Fruit fly (Drosophila melanogaster) whole organism, embryonic: ENCODE results near the gene HP1c.

ENCODE experiments used
- Awh ChIP-seq: fragments of 200-800 bp; sonication (Bioruptor generic); IDR thresholded peaks from 2 replicates; pipeline ENCODE4, ENCODE4 v1.3.6; 2022; ENCODE audit warnings: missing biosample characterization, missing genetic modification characterization
- Bgb ChIP-seq: fragments of 200-800 bp; sonication (Bioruptor generic); IDR thresholded peaks from 2 replicates; pipeline ENCODE4 v1.3.6; 2022; ENCODE audit warnings: missing biosample characterization, missing genetic modification characterization; ENCODE audit not compliant: partially characterized antibody
- C15 ChIP-seq: fragments of 200-800 bp; sonication (Bioruptor generic); IDR thresholded peaks from 3 replicates; pipeline ENCODE4 v1.3.6; 2022; ENCODE audit warnings: missing biosample characterization, missing genetic modification characterization
- CG11695 ChIP-seq: fragments of 200-800 bp; sonication (Bioruptor generic); IDR thresholded peaks from 3 replicates; pipeline ENCODE4 v1.3.6; 2022; ENCODE audit warnings: missing biosample characterization, missing genetic modification characterization
- CG13424 ChIP-seq: fragments of 200-800 bp; sonication (Bioruptor generic); optimal IDR thresholded peaks from 2 replicates; lab custom pipeline; 2019; ENCODE audit warnings: missing biosample characterization, mild to moderate bottlenecking, missing genetic modification characterization, moderate library complexity
- CG14014 ChIP-seq: fragments of 200-800 bp; sonication (Bioruptor generic); IDR thresholded peaks from 2 replicates; pipeline ENCODE4 v1.3.6; 2022; ENCODE audit warnings: missing biosample characterization, missing genetic modification characterization
- CG15073 ChIP-seq: fragments of 200-800 bp; sonication (Bioruptor generic); optimal IDR thresholded peaks from 2 replicates; lab custom pipeline; 2016; ENCODE audit warnings: missing biosample characterization, missing genetic modification characterization
- CG15269 ChIP-seq: fragments of 200-800 bp; sonication (Bioruptor generic); optimal IDR thresholded peaks from 2 replicates; lab custom pipeline; 2018; ENCODE audit warnings: missing biosample characterization, mild to moderate bottlenecking, missing genetic modification characterization, moderate library complexity
- CG16813 ChIP-seq: fragments of 200-800 bp; sonication (Bioruptor generic); IDR thresholded peaks from 3 replicates; pipeline ENCODE4 v1.3.6; 2022; ENCODE audit warnings: missing biosample characterization, missing genetic modification characterization; ENCODE audit not compliant: partially characterized antibody
- CG17385 ChIP-seq: fragments of 200-800 bp; sonication (Bioruptor generic); optimal IDR thresholded peaks from 3 replicates; lab custom pipeline; 2018; ENCODE audit warnings: missing biosample characterization, mild to moderate bottlenecking, missing genetic modification characterization
- CG17612 ChIP-seq: fragments of 200-800 bp; sonication (Bioruptor generic); IDR thresholded peaks from 2 replicates; pipeline ENCODE4 v1.3.6; 2022; ENCODE audit warnings: missing biosample characterization, missing genetic modification characterization
- CG30403 ChIP-seq: fragments of 200-800 bp; sonication (Bioruptor generic); optimal IDR thresholded peaks from 3 replicates; lab custom pipeline; 2016; ENCODE audit warnings: missing biosample characterization, missing genetic modification characterization
- CG33557 ChIP-seq: fragments of 200-800 bp; sonication (Bioruptor generic); optimal IDR thresholded peaks from 2 replicates; lab custom pipeline; 2019; ENCODE audit warnings: missing biosample characterization, mild to moderate bottlenecking, missing genetic modification characterization, moderate library complexity
- CG34224 ChIP-seq: fragments of 200-800 bp; sonication (Bioruptor generic); IDR thresholded peaks from 3 replicates; pipeline ENCODE4 v1.3.6; 2022; ENCODE audit warnings: missing biosample characterization, missing genetic modification characterization; ENCODE audit not compliant: partially characterized antibody
- CG3995 ChIP-seq: fragments of 200-800 bp; sonication (Bioruptor generic); optimal IDR thresholded peaks from 3 replicates; lab custom pipeline; 2016; ENCODE audit warnings: missing biosample characterization, missing genetic modification characterization
- CG42726 ChIP-seq: fragments of 200-800 bp; sonication (Bioruptor generic); IDR thresholded peaks from 2 replicates; pipeline ENCODE4 v1.3.6; 2022; ENCODE audit warnings: missing biosample characterization, missing genetic modification characterization; ENCODE audit not compliant: partially characterized antibody
- CG6175 ChIP-seq: fragments of 200-800 bp; sonication (Bioruptor generic); IDR thresholded peaks from 3 replicates; pipeline ENCODE4 v1.3.6; 2022; ENCODE audit warnings: missing biosample characterization, missing genetic modification characterization
- CG6813 ChIP-seq: fragments of 200-800 bp; sonication (Bioruptor generic); optimal IDR thresholded peaks from 2 replicates; lab custom pipeline; 2017; ENCODE audit warnings: missing biosample characterization, missing genetic modification characterization, mild to moderate bottlenecking, moderate library complexity, missing genetic modification reagents
- CrebB ChIP-seq: fragments of 200-800 bp; sonication (Bioruptor generic); optimal IDR thresholded peaks from 3 replicates; lab custom pipeline; 2018; ENCODE audit warnings: missing biosample characterization, mild to moderate bottlenecking, missing genetic modification characterization
- Dad ChIP-seq: fragments of 200-800 bp; sonication (Bioruptor generic); optimal IDR thresholded peaks from 3 replicates; lab custom pipeline; 2016; ENCODE audit warnings: missing biosample characterization, missing genetic modification characterization
- Dref ChIP-seq: fragments of 200-800 bp; sonication (Bioruptor generic); IDR thresholded peaks from 2 replicates; pipeline ENCODE4 v1.3.6; 2022; ENCODE audit warnings: missing biosample characterization, missing genetic modification characterization
- E2f2 ChIP-seq: fragments of 200-800 bp; sonication (Bioruptor generic); IDR thresholded peaks from 2 replicates; pipeline ENCODE4 v1.3.6; 2022; ENCODE audit warnings: missing biosample characterization, missing genetic modification characterization
- Ets65A ChIP-seq: fragments of 200-800 bp; sonication (Bioruptor generic); peaks from one replicate; lab custom pipeline; 2016; ENCODE audit warnings: missing biosample characterization, missing genetic modification characterization
- Ets97D ChIP-seq: fragments of 200-800 bp; sonication (Bioruptor generic); optimal IDR thresholded peaks from 3 replicates; lab custom pipeline; 2016; ENCODE audit warnings: missing biosample characterization, missing genetic modification characterization
- Hmr ChIP-seq: fragments of 200-800 bp; sonication (Bioruptor generic); optimal IDR thresholded peaks from 3 replicates; lab custom pipeline; 2017; ENCODE audit warnings: mild to moderate bottlenecking, missing biosample characterization, missing genetic modification reagents, missing genetic modification characterization
- Optix ChIP-seq: fragments of 200-800 bp; sonication (Bioruptor generic); IDR thresholded peaks from 3 replicates; pipeline ENCODE4 v1.3.6; 2022; ENCODE audit warnings: missing biosample characterization, missing genetic modification characterization
- Pdp1 ChIP-seq, 2 experiments: fragments of 200-800 bp; sonication (Bioruptor generic); optimal IDR thresholded peaks; 3 replicates each; lab custom pipeline; 2016; ENCODE audit warnings: missing biosample characterization in 2 of 2, missing genetic modification characterization in 2 of 2, mild to moderate bottlenecking in 1 of 2, moderate library complexity in 1 of 2
- Rx ChIP-seq: fragments of 200-800 bp; sonication (Bioruptor generic); IDR thresholded peaks from 2 replicates; pipeline ENCODE4 v1.3.6; 2022; ENCODE audit warnings: missing biosample characterization, missing genetic modification characterization
- Sox100B ChIP-seq: fragments of 200-800 bp; sonication (Bioruptor generic); optimal IDR thresholded peaks from 3 replicates; lab custom pipeline; 2018; ENCODE audit warnings: missing biosample characterization, mild to moderate bottlenecking, missing genetic modification characterization
- Ssrp ChIP-seq: fragments of 200-800 bp; sonication (Bioruptor generic); optimal IDR thresholded peaks from 2 replicates; lab custom pipeline; 2018; ENCODE audit warnings: missing biosample characterization, mild to moderate bottlenecking, missing genetic modification characterization, moderate library complexity
- YL-1 ChIP-seq: fragments of 200-800 bp; sonication (Bioruptor generic); optimal IDR thresholded peaks from 3 replicates; lab custom pipeline; 2017; ENCODE audit warnings: missing biosample characterization, mild to moderate bottlenecking, missing genetic modification characterization
- amos ChIP-seq: fragments of 200-800 bp; sonication (Bioruptor generic); IDR thresholded peaks from 2 replicates; pipeline ENCODE4 v1.3.6; 2022; ENCODE audit warnings: missing biosample characterization, missing genetic modification characterization; ENCODE audit not compliant: partially characterized antibody
- btn ChIP-seq: fragments of 200-800 bp; sonication (Bioruptor generic); optimal IDR thresholded peaks from 2 replicates; lab custom pipeline; 2016; ENCODE audit warnings: missing biosample characterization, missing genetic modification characterization
- ci ChIP-seq: fragments of 200-800 bp; sonication (Bioruptor generic); IDR thresholded peaks from 3 replicates; pipeline ENCODE4 v1.3.6; 2022; ENCODE audit warnings: missing biosample characterization, missing genetic modification characterization
- da ChIP-seq: fragments of 200-800 bp; sonication (Bioruptor generic); optimal IDR thresholded peaks from 2 replicates; lab custom pipeline; 2016; ENCODE audit warnings: missing biosample characterization, missing genetic modification characterization
- disco-r ChIP-seq: fragments of 200-800 bp; sonication (Bioruptor generic); optimal IDR thresholded peaks from 2 replicates; lab custom pipeline; 2016; ENCODE audit warnings: missing biosample characterization, missing genetic modification characterization
- gfzf ChIP-seq: fragments of 200-800 bp; sonication (Bioruptor generic); optimal IDR thresholded peaks from 2 replicates; lab custom pipeline; 2016; ENCODE audit warnings: missing biosample characterization, mild to moderate bottlenecking, missing genetic modification characterization, moderate library complexity
- jigr1 ChIP-seq: fragments of 200-800 bp; sonication (Bioruptor generic); IDR thresholded peaks from 3 replicates; pipeline ENCODE4 v1.3.6; 2022; ENCODE audit warnings: missing biosample characterization, missing genetic modification characterization
- kah ChIP-seq: fragments of 200-800 bp; sonication (Bioruptor generic); optimal IDR thresholded peaks from 2 replicates; lab custom pipeline; 2018; ENCODE audit warnings: missing biosample characterization, mild to moderate bottlenecking, missing genetic modification characterization
- kay ChIP-seq: fragments of 200-800 bp; sonication (Bioruptor generic); optimal IDR thresholded peaks from 2 replicates; lab custom pipeline; 2016; ENCODE audit warnings: missing biosample characterization, missing genetic modification characterization
- knrl ChIP-seq: fragments of 200-800 bp; sonication (Bioruptor generic); IDR thresholded peaks from 3 replicates; pipeline ENCODE4 v1.3.6; 2022; ENCODE audit warnings: missing biosample characterization, missing genetic modification characterization; ENCODE audit not compliant: partially characterized antibody
- p53 ChIP-seq: fragments of 200-800 bp; sonication (Bioruptor generic); optimal IDR thresholded peaks from 2 replicates; lab custom pipeline; 2016; ENCODE audit warnings: missing biosample characterization, missing genetic modification characterization
- row ChIP-seq: fragments of 200-800 bp; sonication (Bioruptor generic); IDR thresholded peaks from 3 replicates; pipeline ENCODE4 v1.3.6; 2022; ENCODE audit warnings: missing biosample characterization, missing genetic modification characterization
- sens-2 ChIP-seq: fragments of 200-800 bp; sonication (Bioruptor generic); IDR thresholded peaks from 2 replicates; pipeline ENCODE4 v1.3.6; 2022; ENCODE audit warnings: missing biosample characterization, missing genetic modification characterization
- sna ChIP-seq: fragments of 200-800 bp; sonication (Bioruptor generic); IDR thresholded peaks from 2 replicates; pipeline ENCODE4 v1.3.6; 2022; ENCODE audit warnings: missing biosample characterization, missing genetic modification characterization; ENCODE audit not compliant: partially characterized antibody
- so ChIP-seq: fragments of 200-800 bp; sonication (Bioruptor generic); IDR thresholded peaks from 3 replicates; pipeline ENCODE4 v1.3.6; 2022; ENCODE audit warnings: missing biosample characterization, missing genetic modification characterization
- trh ChIP-seq: fragments of 200-800 bp; sonication (Bioruptor generic); optimal IDR thresholded peaks from 2 replicates; lab custom pipeline; 2016; ENCODE audit warnings: missing biosample characterization, missing genetic modification characterization
- unc-4 ChIP-seq: fragments of 200-800 bp; sonication (Bioruptor generic); IDR thresholded peaks from 2 replicates; pipeline ENCODE4 v1.3.6; 2022; ENCODE audit warnings: missing biosample characterization, missing genetic modification characterization; ENCODE audit not compliant: partially characterized antibody
- usp ChIP-seq: fragments of >200 bp; optimal IDR thresholded peaks from 2 replicates; lab custom pipeline; 2017; ENCODE audit warnings: missing biosample characterization, missing genetic modification characterization

HP1c gene

dm6 chr3R:22747423-22748090 is 2.1 kb downstream of the HP1c start, which contains the start of gene CG17141 (continued):
- TF ChIP-seq CG11695 (GFP tag; lab: Robert Waterston, UW), result 0 out of 3 replicates have a peak, but pooled peaks have one; percentile 13
- TF ChIP-seq Optix, result no peak
- no peak for TF ChIP-seq CG14014
- TF ChIP-seq E2f2 (GFP tag; lab: Robert Waterston, UW), result peak; percentile 97
- no peak for TF ChIP-seq Dad (GFP tag; lab: Kevin White, UChicago)
- no peak for TF ChIP-seq sens-2 (GFP tag; lab: Robert Waterston, UW)
- peak; percentile 21 for TF ChIP-seq CrebB (tag; lab: Kevin White, UChicago)
- no peak for TF ChIP-seq kay (GFP tag; lab: Kevin White, UChicago)
- TF ChIP-seq Ssrp (tag; lab: Kevin White, UChicago), result no peak
- TF ChIP-seq kah, result peak; percentile 25
- no peak for TF ChIP-seq p53 (GFP tag; lab: Kevin White, UChicago)
- TF ChIP-seq jigr1, result no peak
- no peak for TF ChIP-seq Hmr (GFP tag; lab: Kevin White, UChicago)
- no peak for TF ChIP-seq CG33557 (GFP tag; lab: Kevin White, UChicago)
- peak; percentile 67 for TF ChIP-seq YL-1 (GFP tag; lab: Kevin White, UChicago)
- TF ChIP-seq CG6175 (GFP tag; lab: Robert Waterston, UW), result no peak
- no peak for TF ChIP-seq Sox100B
- peak; percentile 40; the same call in 1 of the 2 replicates for TF ChIP-seq amos
- no peak for TF ChIP-seq disco-r (GFP tag; lab: Kevin White, UChicago)
- no peak for TF ChIP-seq so (GFP tag; lab: Robert Waterston, UW)
- peak; percentile 35; the same call in 1 of the 3 replicates for TF ChIP-seq CG16813 (GFP tag; lab: Robert Waterston, UW)
- peak; percentile 42 for TF ChIP-seq gfzf (GFP tag; lab: Kevin White, UChicago)
- no peak for TF ChIP-seq CG30403 (GFP tag; lab: Kevin White, UChicago)
- TF ChIP-seq unc-4 (GFP tag; lab: Robert Waterston, UW), result peak; percentile 47
- no peak for TF ChIP-seq CG17385 (GFP tag; lab: Kevin White, UChicago)
- TF ChIP-seq Rx (GFP tag; lab: Robert Waterston, UW), result no peak
- TF ChIP-seq CG42726 (GFP tag; lab: Robert Waterston, UW), result no peak
- peak; percentile 43; the same call in 1 of the 3 replicates for TF ChIP-seq knrl (GFP tag; lab: Robert Waterston, UW)
- peak; percentile 31 for TF ChIP-seq Ets97D
- peak; percentile 42; the same call in 1 of the 3 replicates for TF ChIP-seq ci (GFP tag; lab: Robert Waterston, UW)
- TF ChIP-seq C15 (GFP tag; lab: Robert Waterston, UW), result no peak
- no peak for TF ChIP-seq da (GFP tag; lab: Kevin White, UChicago)
- no peak for TF ChIP-seq usp
- peak; percentile 77 for TF ChIP-seq CG3995 (GFP tag; lab: Kevin White, UChicago)
- TF ChIP-seq CG15073 (GFP tag; lab: Kevin White, UChicago), result no peak
- TF ChIP-seq row (GFP tag; lab: Robert Waterston, UW), result peak; percentile 12; the same call in 1 of the 3 replicates
- peak; percentile 38; the same call in 1 of the 2 replicates for TF ChIP-seq Dref (GFP tag; lab: Robert Waterston, UW)
- TF ChIP-seq Awh (GFP tag; lab: Robert Waterston, UW), result no peak
- TF ChIP-seq Bgb (GFP tag; lab: Robert Waterston, UW), result peak; percentile 45; the same call in 1 of the 2 replicates
- peak in 1 of 2 experiments; percentile 99 for TF ChIP-seq Pdp1 (GFP tag; optimal IDR thresholded peaks at IDR 0.05; lab: Kevin White, UChicago)
- TF ChIP-seq btn (GFP tag; lab: Kevin White, UChicago), result no peak
- TF ChIP-seq CG13424 (tag; lab: Kevin White, UChicago), result no peak
- peak; percentile 69 for TF ChIP-seq Ets65A (GFP tag; lab: Kevin White, UChicago)
- TF ChIP-seq CG6813 (GFP tag; lab: Kevin White, UChicago), result no peak
- peak; percentile 27; the same call in 1 of the 2 replicates for TF ChIP-seq sna (GFP tag; lab: Robert Waterston, UW)
- TF ChIP-seq CG15269 (tag; lab: Kevin White, UChicago), result no peak
- peak; percentile 34; the same call in 1 of the 3 replicates for TF ChIP-seq CG34224 (GFP tag; lab: Robert Waterston, UW)
- no peak for TF ChIP-seq CG17612 (GFP tag; lab: Robert Waterston, UW)
- TF ChIP-seq trh (GFP tag; lab: Kevin White, UChicago), result no peak
